Worm (Caenorhabditis elegans) whole organism, L1 larva: ENCODE results near the gene ZK863.1.

Experiments
- F16B12.6 ChIP-seq: fragments of 150-350 bp; optimal IDR thresholded peaks from 2 replicates; lab custom pipeline; 2014; ENCODE audit warnings: missing biosample characterization, missing genetic modification characterization
- blmp-1 ChIP-seq: fragments of 150-350 bp; optimal IDR thresholded peaks from 2 replicates; lab custom pipeline; 2014; ENCODE audit warnings: missing biosample characterization, missing genetic modification characterization
- ceh-82 ChIP-seq, 3 experiments: fragments of 150-350 bp in 1 of 3; sonication (generic microtip) in 2 of 3; optimal IDR thresholded peaks; 2 replicates each; lab custom pipeline; 2014 to 2017; ENCODE audit warnings: missing biosample characterization in 3 of 3, missing genetic modification characterization in 3 of 3
- ces-1 ChIP-seq: fragments of 150-350 bp; optimal IDR thresholded peaks from 2 replicates; lab custom pipeline; 2014; ENCODE audit warnings: missing biosample characterization, missing genetic modification reagents, missing genetic modification characterization
- jun-1 ChIP-seq: fragments of 150-350 bp; optimal IDR thresholded peaks from 2 replicates; lab custom pipeline; 2014; ENCODE audit warnings: missing biosample characterization, missing genetic modification reagents, missing genetic modification characterization
- nhr-19 ChIP-seq: fragments of 200-800 bp; sonication (Bioruptor generic); conservative IDR thresholded peaks from 2 replicates; pipeline ENCODE4 v1.3.6; 2022; ENCODE audit warnings: missing genetic modification characterization, missing compliant biosample characterization
- nhr-77 ChIP-seq: fragments of 150-350 bp; optimal IDR thresholded peaks from 2 replicates; lab custom pipeline; 2014; ENCODE audit warnings: missing biosample characterization, missing genetic modification characterization
- sox-4 ChIP-seq: sonication (generic microtip); optimal IDR thresholded peaks from 2 replicates; lab custom pipeline; 2016; ENCODE audit warnings: missing genetic modification characterization, missing compliant biosample characterization
- xbp-1 ChIP-seq: sonication (generic microtip); optimal IDR thresholded peaks from 2 replicates; lab custom pipeline; 2016; ENCODE audit warnings: missing genetic modification characterization, missing compliant biosample characterization

ce11 chrV:12158377-12158776 is 11.6 kb downstream of the ZK863.1 start:
- TF ChIP-seq sox-4 (tag; lab: Kevin White, UChicago) (no peak), blmp-1 (tag; lab: Kevin White, UChicago) (no peak), nhr-77 (tag; lab: Kevin White, UChicago) (no peak), jun-1 (tag; lab: Kevin White, UChicago) (no peak), nhr-19 (peak; percentile 29), F16B12.6 (tag; lab: Kevin White, UChicago) (no peak), ceh-82 (tag; optimal IDR thresholded peaks at IDR 0.05; lab: Kevin White, UChicago) (no peak), xbp-1 (tag; lab: Kevin White, UChicago) (no peak), ces-1 (GFP tag; lab: Kevin White, UChicago) (no peak)
